Worm (Caenorhabditis elegans) whole organism, early embryonic: ENCODE results near the gene ula-1.

Experiments used
- B0310.2 ChIP-seq: sonication (generic microtip); optimal IDR thresholded peaks from 2 replicates; lab custom pipeline; 2016; ENCODE audit warnings: mild to moderate bottlenecking, missing genetic modification characterization, missing compliant biosample characterization
- F13C5.2 ChIP-seq: sonication (generic microtip); optimal IDR thresholded peaks from 2 replicates; lab custom pipeline; 2017; ENCODE audit warnings: mild to moderate bottlenecking, missing genetic modification characterization, inconsistent platforms, missing compliant biosample characterization
- aly-1 ChIP-seq: sonication (generic microtip); optimal IDR thresholded peaks from 2 replicates; lab custom pipeline; 2016; ENCODE audit warnings: missing genetic modification characterization, missing compliant biosample characterization
- ama-1 ChIP-seq: fragments of 150-350 bp; optimal IDR thresholded peaks from 2 replicates; lab custom pipeline; 2014
- ceh-13 ChIP-seq: fragments of 200-800 bp; sonication (Bioruptor generic); optimal IDR thresholded peaks from 2 replicates; lab custom pipeline; 2018; ENCODE audit warnings: mild to moderate bottlenecking, missing genetic modification characterization, missing compliant biosample characterization
- ceh-36 ChIP-seq: sonication (generic microtip); optimal IDR thresholded peaks from 2 replicates; lab custom pipeline; 2016; ENCODE audit warnings: missing genetic modification characterization, inconsistent platforms, missing compliant biosample characterization
- ets-7 ChIP-seq: sonication (generic microtip); optimal IDR thresholded peaks from 2 replicates; lab custom pipeline; 2016; ENCODE audit warnings: missing genotype, missing genetic modification characterization, missing compliant biosample characterization
- flt-1 ChIP-seq: fragments of 200-800 bp; sonication (Bioruptor generic); IDR thresholded peaks from 2 replicates; pipeline ENCODE4 v1.3.6; 2022; ENCODE audit warnings: missing genetic modification characterization, missing compliant biosample characterization
- hnd-1 ChIP-seq: sonication (generic microtip); optimal IDR thresholded peaks from 2 replicates; lab custom pipeline; 2016; ENCODE audit warnings: missing genetic modification characterization, missing compliant biosample characterization
- pes-1 ChIP-seq: fragments of 200-800 bp; sonication (Bioruptor generic); IDR thresholded peaks from 2 replicates; pipeline ENCODE4 v1.3.6; 2022; ENCODE audit warnings: missing genetic modification reagents, missing genetic modification characterization, missing compliant biosample characterization
- tbx-11 ChIP-seq: fragments of 200-800 bp; sonication (Bioruptor generic); IDR thresholded peaks from 2 replicates; pipeline ENCODE4 v1.3.6; 2022; ENCODE audit warnings: missing genetic modification characterization, missing compliant biosample characterization
- tbx-37 ChIP-seq: fragments of 200-800 bp; sonication (Bioruptor generic); conservative IDR thresholded peaks from 2 replicates; pipeline ENCODE4 v1.3.6; 2022; ENCODE audit warnings: missing genetic modification reagents, missing genetic modification characterization, missing compliant biosample characterization
- tra-4 ChIP-seq: sonication (generic microtip); optimal IDR thresholded peaks from 2 replicates; lab custom pipeline; 2017; ENCODE audit warnings: missing genetic modification characterization, missing compliant biosample characterization

ce11 chrIII:4918906-4919305 lies 1.2 kb downstream of the ula-1 start:
- TF ChIP-seq ama-1 (lab: Kevin White, UChicago) (no peak), ets-7 (tag; lab: Kevin White, UChicago) (no peak), ceh-13 (no peak), tbx-11 (GFP tag; lab: Robert Waterston, UW) (no peak), aly-1 (tag; lab: Kevin White, UChicago) (no peak), tra-4 (tag; lab: Kevin White, UChicago) (no peak), pes-1 (GFP tag; lab: Robert Waterston, UW) (no peak), hnd-1 (tag; lab: Kevin White, UChicago) (no peak), flt-1 (no peak), ceh-36 (tag; lab: Kevin White, UChicago) (no peak), F13C5.2 (tag; lab: Kevin White, UChicago) (no peak), B0310.2 (tag; lab: Kevin White, UChicago) (no peak), tbx-37 (GFP tag; lab: Robert Waterston, UW) (no peak)
